Worm (Caenorhabditis elegans) whole organism, early embryonic: ENCODE measurements around the gene F47B10.6.

Experiments
- ama-1 ChIP-seq: fragments of 150-350 bp; optimal IDR thresholded peaks from 2 replicates; lab custom pipeline; 2014
- ceh-13 ChIP-seq: fragments of 200-800 bp; sonication (Bioruptor generic); optimal IDR thresholded peaks from 2 replicates; lab custom pipeline; 2018; ENCODE audit warnings: mild to moderate bottlenecking, missing genetic modification characterization, missing compliant biosample characterization
- scrt-1 ChIP-seq: fragments of 200-800 bp; sonication (Bioruptor generic); IDR thresholded peaks from 2 replicates; pipeline ENCODE4 v1.3.6; 2022; ENCODE audit warnings: missing genetic modification characterization, missing compliant biosample characterization
- sea-1 ChIP-seq: fragments of 200-800 bp; sonication (Bioruptor generic); conservative IDR thresholded peaks from 2 replicates; pipeline ENCODE4 v1.3.6; 2022; ENCODE audit warnings: missing genetic modification characterization, missing compliant biosample characterization
- tra-4 ChIP-seq: sonication (generic microtip); optimal IDR thresholded peaks from 2 replicates; lab custom pipeline; 2017; ENCODE audit warnings: missing genetic modification characterization, missing compliant biosample characterization

- TF ChIP-seq tra-4 (tag; lab: Kevin White, UChicago) (no peak), scrt-1 (GFP tag; lab: Robert Waterston, UW) (no peak), sea-1 (no peak), ceh-13 (GFP tag; lab: Kevin White, UChicago) (no peak), ama-1 (lab: Kevin White, UChicago) (no peak)
Measured at ce11 chrX:10902723-10903322, 14.5 kb downstream of the F47B10.6 start, which contains the start of gene acbp-3.
